Fruit fly (Drosophila melanogaster) whole organism, embryonic: Measurements from ENCODE around the gene CG10341.
A peak's percentile ranks its signal among the peaks of the same experiment; 100 is the strongest.

Source experiments
- Abd-B ChIP-seq: fragments of 200-800 bp; sonication (Bioruptor generic); optimal IDR thresholded peaks from 2 replicates; lab custom pipeline; 2018; ENCODE audit warnings: missing biosample characterization, mild to moderate bottlenecking, missing genetic modification characterization, moderate library complexity
- Atf6 ChIP-seq: fragments of 200-800 bp; sonication (Bioruptor generic); IDR thresholded peaks from 2 replicates; pipeline ENCODE4 v1.3.6; 2022; ENCODE audit warnings: missing biosample characterization, missing genetic modification characterization
- Bdp1 ChIP-seq: fragments of 200-800 bp; sonication (Bioruptor generic); optimal IDR thresholded peaks from 3 replicates; lab custom pipeline; 2016; ENCODE audit warnings: missing biosample characterization, missing genetic modification characterization
- C15 ChIP-seq: fragments of 200-800 bp; sonication (Bioruptor generic); IDR thresholded peaks from 3 replicates; pipeline ENCODE4 v1.3.6; 2022; ENCODE audit warnings: missing biosample characterization, missing genetic modification characterization
- CG10979 ChIP-seq: fragments of 200-800 bp; sonication (Bioruptor generic); optimal IDR thresholded peaks from 2 replicates; lab custom pipeline; 2018; ENCODE audit warnings: missing biosample characterization, mild to moderate bottlenecking, missing genetic modification characterization, moderate library complexity
- CG11723 ChIP-seq: fragments of 200-800 bp; sonication (Bioruptor generic); optimal IDR thresholded peaks from 2 replicates; lab custom pipeline; 2017; ENCODE audit warnings: missing biosample characterization, mild to moderate bottlenecking, missing genetic modification characterization
- CG13123 ChIP-seq: fragments of 200-800 bp; sonication (Bioruptor generic); optimal IDR thresholded peaks from 2 replicates; lab custom pipeline; 2016; ENCODE audit warnings: missing biosample characterization, missing genetic modification characterization
- CG14710 ChIP-seq: fragments of 200-800 bp; sonication (Bioruptor generic); optimal IDR thresholded peaks from 3 replicates; lab custom pipeline; 2019; ENCODE audit warnings: missing biosample characterization, mild to moderate bottlenecking, missing genetic modification characterization, moderate library complexity
- CG17359 ChIP-seq: fragments of 200-800 bp; sonication (Bioruptor generic); optimal IDR thresholded peaks from 3 replicates; lab custom pipeline; 2018; ENCODE audit warnings: missing biosample characterization, mild to moderate bottlenecking, missing genetic modification characterization, moderate library complexity
- CG17568 ChIP-seq: fragments of 200-800 bp; sonication (Bioruptor generic); optimal IDR thresholded peaks from 2 replicates; lab custom pipeline; 2018; ENCODE audit warnings: missing biosample characterization, mild to moderate bottlenecking, missing genetic modification characterization, moderate library complexity
- CG17829 ChIP-seq: fragments of 200-800 bp; optimal IDR thresholded peaks from 2 replicates; lab custom pipeline; 2019; ENCODE audit warnings: missing biosample characterization, mild to moderate bottlenecking, missing genetic modification characterization, moderate library complexity
- CG17912 ChIP-seq: fragments of 200-800 bp; sonication (Bioruptor generic); optimal IDR thresholded peaks from 2 replicates; lab custom pipeline; 2018; ENCODE audit warnings: missing biosample characterization, mild to moderate bottlenecking, missing genetic modification characterization
- CG33557 ChIP-seq: fragments of 200-800 bp; sonication (Bioruptor generic); optimal IDR thresholded peaks from 2 replicates; lab custom pipeline; 2019; ENCODE audit warnings: missing biosample characterization, mild to moderate bottlenecking, missing genetic modification characterization, moderate library complexity
- CG34376 ChIP-seq: fragments of 200-800 bp; sonication (Bioruptor generic); optimal IDR thresholded peaks from 2 replicates; lab custom pipeline; 2018; ENCODE audit warnings: missing biosample characterization, mild to moderate bottlenecking, missing genetic modification characterization
- CG34422 ChIP-seq: fragments of 200-800 bp; sonication (Bioruptor generic); IDR thresholded peaks from 3 replicates; pipeline ENCODE4 v1.3.6; 2022; ENCODE audit warnings: missing biosample characterization, missing genetic modification characterization
- CG3847 ChIP-seq: fragments of 200-800 bp; sonication (Bioruptor generic); IDR thresholded peaks from 2 replicates; pipeline ENCODE4 v1.3.6; 2022; ENCODE audit warnings: missing biosample characterization, missing genetic modification characterization
- CG4730 ChIP-seq: fragments of 200-800 bp; sonication (Bioruptor generic); IDR thresholded peaks from 2 replicates; pipeline ENCODE4 v1.3.6; 2022; ENCODE audit warnings: missing biosample characterization, missing genetic modification characterization
- CG5180 ChIP-seq: fragments of 200-800 bp; sonication (Bioruptor generic); optimal IDR thresholded peaks from 3 replicates; lab custom pipeline; 2017; ENCODE audit warnings: missing biosample characterization, missing genetic modification characterization, mild to moderate bottlenecking, moderate library complexity, missing genetic modification reagents
- CG6654 ChIP-seq: fragments of 200-800 bp; sonication (Bioruptor generic); optimal IDR thresholded peaks from 2 replicates; lab custom pipeline; 2017; ENCODE audit warnings: missing biosample characterization, mild to moderate bottlenecking, missing genetic modification characterization
- CkIIα-i1 ChIP-seq: fragments of 200-800 bp; sonication (Bioruptor generic); IDR thresholded peaks from 2 replicates; pipeline ENCODE4 v1.3.6; 2022; ENCODE audit warnings: missing biosample characterization, missing genetic modification characterization
- Drgx ChIP-seq: fragments of 200-800 bp; sonication (Bioruptor generic); IDR thresholded peaks from 2 replicates; pipeline ENCODE4 v1.3.6; 2022; ENCODE audit warnings: missing biosample characterization, missing genetic modification characterization
- E2f2 ChIP-seq: fragments of 200-800 bp; sonication (Bioruptor generic); IDR thresholded peaks from 2 replicates; pipeline ENCODE4 v1.3.6; 2022; ENCODE audit warnings: missing biosample characterization, missing genetic modification characterization
- Ets97D ChIP-seq: fragments of 200-800 bp; sonication (Bioruptor generic); optimal IDR thresholded peaks from 3 replicates; lab custom pipeline; 2016; ENCODE audit warnings: missing biosample characterization, missing genetic modification characterization
- Jarid2 ChIP-seq: fragments of 200-800 bp; sonication (Bioruptor generic); optimal IDR thresholded peaks from 3 replicates; lab custom pipeline; 2017; ENCODE audit warnings: mild to moderate bottlenecking, missing biosample characterization, missing genetic modification reagents, missing genetic modification characterization
- MESR4 ChIP-seq: fragments of 200-800 bp; sonication (Bioruptor generic); optimal IDR thresholded peaks from 2 replicates; lab custom pipeline; 2018; ENCODE audit warnings: missing biosample characterization, mild to moderate bottlenecking, missing genetic modification characterization, moderate library complexity
- Max ChIP-seq: fragments of 200-800 bp; sonication (Bioruptor generic); optimal IDR thresholded peaks from 2 replicates; lab custom pipeline; 2016; ENCODE audit warnings: missing biosample characterization, mild to moderate bottlenecking, missing genetic modification characterization
- Med ChIP-seq: fragments of 200-800 bp; sonication (Bioruptor generic); peaks from one replicate; lab custom pipeline; 2016; ENCODE audit warnings: missing biosample characterization, missing genetic modification characterization, mild to moderate bottlenecking, inconsistent platforms, moderate library complexity
- NC2α ChIP-seq: fragments of 200-800 bp; sonication (Bioruptor generic); optimal IDR thresholded peaks from 2 replicates; lab custom pipeline; 2016; ENCODE audit warnings: missing biosample characterization, missing genetic modification characterization
- NK7.1 ChIP-seq: fragments of 200-800 bp; sonication (Bioruptor generic); optimal IDR thresholded peaks from 3 replicates; lab custom pipeline; 2016; ENCODE audit warnings: missing biosample characterization, missing genetic modification characterization
- PHDP ChIP-seq: fragments of 200-800 bp; sonication (Bioruptor generic); optimal IDR thresholded peaks from 3 replicates; lab custom pipeline; 2018; ENCODE audit warnings: missing biosample characterization, mild to moderate bottlenecking, missing genetic modification characterization, moderate library complexity
- Poxn ChIP-seq: fragments of 200-800 bp; sonication (Bioruptor generic); IDR thresholded peaks from 2 replicates; pipeline ENCODE4 v1.3.6; 2022; ENCODE audit warnings: missing biosample characterization, missing genetic modification characterization
- Scr ChIP-seq: fragments of 200-800 bp; sonication (Bioruptor generic); IDR thresholded peaks from 2 replicates; pipeline ENCODE4 v1.3.6; 2022; ENCODE audit warnings: missing biosample characterization, missing genetic modification characterization; ENCODE audit not compliant: partially characterized antibody
- Sox102F ChIP-seq: fragments of 200-800 bp; sonication (Bioruptor generic); optimal IDR thresholded peaks from 2 replicates; lab custom pipeline; 2018; ENCODE audit warnings: missing biosample characterization, mild to moderate bottlenecking, missing genetic modification characterization, moderate library complexity
- aop ChIP-seq: fragments of 200-800 bp; sonication (Bioruptor generic); IDR thresholded peaks from 2 replicates; pipeline ENCODE4 v1.3.6; 2022; ENCODE audit warnings: missing biosample characterization, missing genetic modification characterization
- ash1 ChIP-seq: fragments of 200-800 bp; sonication (Bioruptor generic); optimal IDR thresholded peaks from 2 replicates; lab custom pipeline; 2018; ENCODE audit warnings: missing biosample characterization, mild to moderate bottlenecking, missing genetic modification characterization
- cad ChIP-seq: fragments of >200 bp; optimal IDR thresholded peaks from 2 replicates; lab custom pipeline; 2017; ENCODE audit warnings: missing biosample characterization, missing genetic modification characterization
- dpn ChIP-seq, 2 experiments: fragments of 200-800 bp; sonication (Bioruptor generic); optimal IDR thresholded peaks; 3 replicates each; lab custom pipeline; 2016; ENCODE audit warnings: missing biosample characterization in 2 of 2, missing genetic modification characterization in 2 of 2
- eyg ChIP-seq: fragments of 200-800 bp; sonication (Bioruptor generic); optimal IDR thresholded peaks from 3 replicates; lab custom pipeline; 2016; ENCODE audit warnings: missing biosample characterization, missing genetic modification characterization
- fd3F ChIP-seq: fragments of 200-800 bp; sonication (Bioruptor generic); optimal IDR thresholded peaks from 2 replicates; lab custom pipeline; 2018; ENCODE audit warnings: missing biosample characterization, mild to moderate bottlenecking, missing genetic modification characterization, moderate library complexity
- fu2 ChIP-seq: fragments of 200-800 bp; sonication (Bioruptor generic); optimal IDR thresholded peaks from 2 replicates; lab custom pipeline; 2016; ENCODE audit warnings: missing biosample characterization, missing genetic modification characterization
- grau ChIP-seq: fragments of 200-800 bp; optimal IDR thresholded peaks from 3 replicates; lab custom pipeline; 2019; ENCODE audit warnings: missing biosample characterization, mild to moderate bottlenecking, missing genetic modification characterization, moderate library complexity
- gsb ChIP-seq: fragments of 200-800 bp; sonication (Bioruptor generic); IDR thresholded peaks from 2 replicates; pipeline ENCODE4 v1.3.6; 2022; ENCODE audit warnings: missing biosample characterization, missing genetic modification characterization
- her ChIP-seq: fragments of 200-800 bp; sonication (Bioruptor generic); optimal IDR thresholded peaks from 2 replicates; lab custom pipeline; 2016; ENCODE audit warnings: missing biosample characterization, missing genetic modification characterization
- knrl ChIP-seq: fragments of 200-800 bp; sonication (Bioruptor generic); IDR thresholded peaks from 3 replicates; pipeline ENCODE4 v1.3.6; 2022; ENCODE audit warnings: missing biosample characterization, missing genetic modification characterization; ENCODE audit not compliant: partially characterized antibody
- lbe ChIP-seq: fragments of 200-800 bp; sonication (Bioruptor generic); optimal IDR thresholded peaks from 2 replicates; lab custom pipeline; 2016; ENCODE audit warnings: missing biosample characterization, mild to moderate bottlenecking, missing genetic modification characterization
- lilli ChIP-seq: fragments of 200-800 bp; sonication (Bioruptor generic); optimal IDR thresholded peaks from 3 replicates; lab custom pipeline; 2016; ENCODE audit warnings: missing biosample characterization, missing genetic modification characterization
- mirr ChIP-seq: fragments of 200-800 bp; sonication (Bioruptor generic); optimal IDR thresholded peaks from 3 replicates; lab custom pipeline; 2018; ENCODE audit warnings: missing biosample characterization, mild to moderate bottlenecking, missing genetic modification characterization
- oc ChIP-seq: fragments of 200-800 bp; sonication (Bioruptor generic); optimal IDR thresholded peaks from 2 replicates; lab custom pipeline; 2018; ENCODE audit warnings: missing biosample characterization, mild to moderate bottlenecking, missing genetic modification characterization, moderate library complexity
- odd ChIP-seq: fragments of 200-800 bp; sonication (Bioruptor generic); optimal IDR thresholded peaks from 2 replicates; lab custom pipeline; 2017; ENCODE audit warnings: missing biosample characterization, mild to moderate bottlenecking, missing genetic modification characterization
- tap ChIP-seq: fragments of 200-800 bp; optimal IDR thresholded peaks from 3 replicates; lab custom pipeline; 2019; ENCODE audit warnings: missing biosample characterization, mild to moderate bottlenecking, missing genetic modification characterization, moderate library complexity
- wor ChIP-seq: fragments of 200-800 bp; sonication (Bioruptor generic); IDR thresholded peaks from 2 replicates; pipeline ENCODE4 v1.3.6; 2022; ENCODE audit warnings: missing biosample characterization, missing genetic modification characterization

Gene CG10341

dm6 chr2L:18698559-18699130 lies at the start of gene CG10341 (continued):
- TF ChIP-seq CG34422 (GFP tag; lab: Robert Waterston, UW) (peak; percentile 57; the same call in 1 of the 3 replicates), her (GFP tag; lab: Kevin White, UChicago) (no peak), fu2 (GFP tag; lab: Kevin White, UChicago) (no peak), ash1 (GFP tag; lab: Kevin White, UChicago) (no peak), CG14710 (tag; lab: Kevin White, UChicago) (peak; percentile 16), odd (GFP tag; lab: Kevin White, UChicago) (no peak), CkIIα-i1 (GFP tag; lab: Robert Waterston, UW) (no peak), grau (peak; percentile 7), NK7.1 (GFP tag; lab: Kevin White, UChicago) (no peak), knrl (GFP tag; lab: Robert Waterston, UW) (no peak), CG3847 (GFP tag; lab: Robert Waterston, UW) (no peak), MESR4 (GFP tag; lab: Kevin White, UChicago) (peak; percentile 83), Scr (no peak; the same call in 1 of the 2 replicates), cad (GFP tag; lab: Kevin White, UChicago) (no peak), CG17912 (no peak), wor (no peak), CG5180 (GFP tag; lab: Kevin White, UChicago) (no peak), C15 (no peak), CG13123 (GFP tag; lab: Kevin White, UChicago) (no peak), CG6654 (GFP tag; lab: Kevin White, UChicago) (no peak), PHDP (tag; lab: Kevin White, UChicago) (no peak), oc (tag; lab: Kevin White, UChicago) (no peak), Bdp1 (GFP tag; lab: Kevin White, UChicago) (no peak), gsb (GFP tag; lab: Robert Waterston, UW) (no peak), NC2α (GFP tag; lab: Kevin White, UChicago) (no peak), CG10979 (no peak), dpn (GFP tag; optimal IDR thresholded peaks at IDR 0.05; lab: Kevin White, UChicago) (no peak), CG33557 (GFP tag; lab: Kevin White, UChicago) (no peak), fd3F (no peak), CG17359 (tag; lab: Kevin White, UChicago) (no peak), tap (tag; lab: Kevin White, UChicago) (no peak), lbe (GFP tag; lab: Kevin White, UChicago) (peak; percentile 20), Jarid2 (GFP tag; lab: Kevin White, UChicago) (no peak), aop (GFP tag; lab: Robert Waterston, UW) (no peak), eyg (GFP tag; lab: Kevin White, UChicago) (no peak), Abd-B (no peak), CG17829 (tag; lab: Kevin White, UChicago) (peak; percentile 16), mirr (GFP tag; lab: Kevin White, UChicago) (no peak), Drgx (GFP tag; lab: Robert Waterston, UW) (no peak), Sox102F (GFP tag; lab: Kevin White, UChicago) (no peak), Ets97D (peak; percentile 16), CG34376 (GFP tag; lab: Kevin White, UChicago) (no peak), Max (GFP tag; lab: Kevin White, UChicago) (peak; percentile 84), Poxn (GFP tag; lab: Robert Waterston, UW) (no peak), lilli (GFP tag; lab: Kevin White, UChicago) (no peak), Med (GFP tag; lab: Kevin White, UChicago) (peak; percentile 22), CG4730 (GFP tag; lab: Robert Waterston, UW) (no peak), CG17568 (GFP tag; lab: Kevin White, UChicago) (no peak), Atf6 (GFP tag; lab: Robert Waterston, UW) (no peak), CG11723 (no peak), E2f2 (peak; percentile 88)
